Fruit fly (Drosophila melanogaster): Measurements from ENCODE around the gene CG7407.

dm6 chr3L:21800424-21800823 is 22.8 kb upstream of the CG7407 start:
- TF ChIP-seq ttk (optimal IDR thresholded peaks at IDR 0.05) (no peak), insv (optimal IDR thresholded peaks at IDR 0.05) (no peak), Sin3A (optimal IDR thresholded peaks at IDR 0.05) (no peak), psq (optimal IDR thresholded peaks at IDR 0.05) (no peak)

Measured in Kc167 (cell line).